Worm (Caenorhabditis elegans) whole organism, L4 larva: ENCODE data around the gene cox-6C.

ENCODE experiments used
- F26F4.8 ChIP-seq: fragments of 200-800 bp; sonication (Bioruptor generic); conservative IDR thresholded peaks from 2 replicates; pipeline ENCODE4 v1.3.6; 2022; ENCODE audit warnings: missing genetic modification characterization, missing compliant biosample characterization
- Y75B8A.6 ChIP-seq: fragments of 200-800 bp; sonication (Bioruptor generic); IDR thresholded peaks from 2 replicates; pipeline ENCODE4 v1.3.6; 2022; ENCODE audit warnings: missing genetic modification reagents, missing genetic modification characterization, missing compliant biosample characterization
- aly-2 ChIP-seq: sonication (generic microtip); optimal IDR thresholded peaks from 2 replicates; lab custom pipeline; 2018; ENCODE audit warnings: missing biosample characterization, missing genetic modification characterization
- ama-1 ChIP-seq: fragments of 150-350 bp; optimal IDR thresholded peaks from 2 replicates; lab custom pipeline; 2014; ENCODE audit warnings: inconsistent platforms, mixed read lengths
- ceh-28 ChIP-seq: fragments of 150-350 bp; optimal IDR thresholded peaks from 2 replicates; lab custom pipeline; 2014; ENCODE audit warnings: missing biosample characterization, missing genetic modification reagents, missing genetic modification characterization
- ces-1 ChIP-seq: fragments of 150-350 bp; sonication (generic microtip); optimal IDR thresholded peaks from 4 replicates; lab custom pipeline; 2014; ENCODE audit warnings: missing biosample characterization, missing genetic modification reagents, missing genetic modification characterization
- ctbp-1 ChIP-seq: fragments of 200-800 bp; sonication (Bioruptor generic); IDR thresholded peaks from 2 replicates; pipeline ENCODE4 v1.3.6; 2022; ENCODE audit warnings: missing genetic modification reagents, missing genetic modification characterization, missing compliant biosample characterization
- daf-16 ChIP-seq, 3 experiments: sonication (generic microtip); optimal IDR thresholded peaks; 2 replicates each; lab custom pipeline; 2016 to 2017; ENCODE audit warnings: missing genetic modification characterization in 3 of 3, missing genetic modification reagents in 3 of 3, mild to moderate bottlenecking in 2 of 3, missing compliant biosample characterization in 2 of 3, missing biosample characterization in 1 of 3, moderate library complexity in 1 of 3
- dve-1 ChIP-seq: sonication (generic microtip); optimal IDR thresholded peaks from 2 replicates; lab custom pipeline; 2017; ENCODE audit warnings: antibody characterized with exemption, mild to moderate bottlenecking, missing genetic modification characterization, missing compliant biosample characterization; ENCODE audit not compliant: insufficient read depth
- lin-39 ChIP-seq: fragments of 150-350 bp; optimal IDR thresholded peaks from 2 replicates; lab custom pipeline; 2014; ENCODE audit warnings: missing biosample characterization, missing genetic modification reagents, missing genetic modification characterization
- nhr-237 ChIP-seq: sonication (generic microtip); optimal IDR thresholded peaks from 2 replicates; lab custom pipeline; 2017; ENCODE audit warnings: missing biosample characterization, missing genetic modification characterization
- nhr-77 ChIP-seq: fragments of 150-350 bp; optimal IDR thresholded peaks from 2 replicates; lab custom pipeline; 2014; ENCODE audit warnings: missing biosample characterization, missing genetic modification characterization
- pha-4 ChIP-seq, 2 experiments: fragments of 150-350 bp in 1 of 2; fragments of 200-800 bp in 1 of 2; sonication (Bioruptor generic) in 1 of 2; IDR thresholded peaks in 1 of 2; optimal IDR thresholded peaks in 1 of 2; 2 replicates each; pipeline versions ENCODE4 v1.3.6 to Lab custom; 2014 to 2022; ENCODE audit warnings: missing genetic modification characterization in 2 of 2, missing genetic modification reagents in 2 of 2, missing biosample characterization in 1 of 2, missing compliant biosample characterization in 1 of 2
- zip-2 ChIP-seq: fragments of 150-350 bp; optimal IDR thresholded peaks from 2 replicates; lab custom pipeline; 2014; ENCODE audit warnings: missing biosample characterization, missing genetic modification characterization

ce11 chrIV:130150-130549 lies 3.6 kb downstream of the cox-6C start:
- TF ChIP-seq nhr-237 (tag; lab: Kevin White, UChicago), result no peak
- no peak for TF ChIP-seq pha-4 (GFP tag; IDR thresholded peaks at IDR 0.05; lab: Robert Waterston, UW)
- TF ChIP-seq pha-4 (tag; optimal IDR thresholded peaks at IDR 0.05; lab: Kevin White, UChicago), result no peak
- TF ChIP-seq daf-16 (GFP tag; optimal IDR thresholded peaks at IDR 0.05; lab: Kevin White, UChicago), result no peak
- TF ChIP-seq daf-16 (tag; optimal IDR thresholded peaks at IDR 0.05; lab: Kevin White, UChicago), result peak; percentile 46
- TF ChIP-seq ceh-28 (tag; lab: Kevin White, UChicago), result no peak
- no peak for TF ChIP-seq Y75B8A.6
- no peak for TF ChIP-seq ama-1 (lab: Kevin White, UChicago)
- no peak for TF ChIP-seq zip-2 (tag; lab: Kevin White, UChicago)
- TF ChIP-seq nhr-77 (tag; lab: Kevin White, UChicago), result no peak
- no peak for TF ChIP-seq lin-39 (tag; lab: Kevin White, UChicago)
- TF ChIP-seq ces-1, result no peak
- TF ChIP-seq ctbp-1 (GFP tag; lab: Robert Waterston, UW), result no peak
- TF ChIP-seq F26F4.8, result no peak
- TF ChIP-seq aly-2 (tag; lab: Kevin White, UChicago), result no peak
- no peak for TF ChIP-seq dve-1 (tag; lab: Kevin White, UChicago)
